Fruit fly (Drosophila melanogaster) whole organism, prepupa: ENCODE results near the gene Vha26.
A peak's percentile ranks its signal among the peaks of the same experiment; 100 is the strongest.

ENCODE experiments used
- Blimp-1 ChIP-seq: fragments of 200-800 bp; sonication (Bioruptor generic); optimal IDR thresholded peaks from 3 replicates; lab custom pipeline; 2017; ENCODE audit warnings: missing biosample characterization, missing genetic modification characterization, mild to moderate bottlenecking, moderate library complexity, missing genetic modification reagents
- CG11902 ChIP-seq: fragments of 200-800 bp; sonication (Bioruptor generic); optimal IDR thresholded peaks from 3 replicates; lab custom pipeline; 2016; ENCODE audit warnings: missing biosample characterization, missing genetic modification characterization
- CG15336 ChIP-seq: fragments of 200-800 bp; sonication (Bioruptor generic); IDR thresholded peaks from 2 replicates; pipeline ENCODE4 v1.3.6; 2022; ENCODE audit warnings: missing biosample characterization, missing genetic modification characterization
- CG1621 ChIP-seq: fragments of 200-800 bp; sonication (Bioruptor generic); optimal IDR thresholded peaks from 3 replicates; lab custom pipeline; 2018; ENCODE audit warnings: missing biosample characterization, mild to moderate bottlenecking, missing genetic modification characterization
- CG16779 ChIP-seq: fragments of 200-800 bp; sonication (Bioruptor generic); optimal IDR thresholded peaks from 3 replicates; lab custom pipeline; 2017; ENCODE audit warnings: missing biosample characterization, mild to moderate bottlenecking, missing genetic modification characterization
- CG3032 ChIP-seq: fragments of 200-800 bp; optimal IDR thresholded peaks from 2 replicates; lab custom pipeline; 2019; ENCODE audit warnings: missing biosample characterization, mild to moderate bottlenecking, missing genetic modification characterization, moderate library complexity
- CG31627 ChIP-seq: fragments of 200-800 bp; sonication (Bioruptor generic); optimal IDR thresholded peaks from 3 replicates; lab custom pipeline; 2016; ENCODE audit warnings: missing biosample characterization, missing genetic modification characterization
- CG32006 ChIP-seq: fragments of 200-800 bp; sonication (Bioruptor generic); optimal IDR thresholded peaks from 3 replicates; lab custom pipeline; 2017; ENCODE audit warnings: missing biosample characterization, mild to moderate bottlenecking, missing genetic modification characterization
- CG34406 ChIP-seq: fragments of 200-800 bp; sonication (Bioruptor generic); optimal IDR thresholded peaks from 3 replicates; lab custom pipeline; 2016; ENCODE audit warnings: missing biosample characterization, missing genetic modification characterization
- CG3919 ChIP-seq: fragments of 200-800 bp; sonication (Bioruptor generic); optimal IDR thresholded peaks from 3 replicates; lab custom pipeline; 2016; ENCODE audit warnings: missing biosample characterization, missing genetic modification characterization
- CG4318 ChIP-seq: fragments of 200-800 bp; sonication (Bioruptor generic); optimal IDR thresholded peaks from 3 replicates; lab custom pipeline; 2017; ENCODE audit warnings: missing biosample characterization, mild to moderate bottlenecking, missing genetic modification characterization
- CG6163 ChIP-seq: fragments of 200-800 bp; sonication (Bioruptor generic); IDR thresholded peaks from 3 replicates; pipeline ENCODE4 v1.3.6; 2022; ENCODE audit warnings: missing biosample characterization, missing genetic modification characterization
- CG6276 ChIP-seq: fragments of 200-800 bp; sonication (Bioruptor generic); optimal IDR thresholded peaks from 2 replicates; lab custom pipeline; 2017; ENCODE audit warnings: missing biosample characterization, mild to moderate bottlenecking, missing genetic modification characterization
- CG6792 ChIP-seq: fragments of 200-800 bp; sonication (Bioruptor generic); optimal IDR thresholded peaks from 3 replicates; lab custom pipeline; 2016; ENCODE audit warnings: missing biosample characterization, missing genetic modification characterization
- CG6854 ChIP-seq: fragments of 200-800 bp; sonication (Bioruptor generic); optimal IDR thresholded peaks from 2 replicates; lab custom pipeline; 2017; ENCODE audit warnings: missing biosample characterization, mild to moderate bottlenecking, missing genetic modification characterization
- CG7368 ChIP-seq: fragments of 200-800 bp; sonication (Bioruptor generic); optimal IDR thresholded peaks from 3 replicates; lab custom pipeline; 2016; ENCODE audit warnings: missing biosample characterization, missing genetic modification characterization
- CG8119 ChIP-seq: fragments of 200-800 bp; sonication (Bioruptor generic); IDR thresholded peaks from 3 replicates; pipeline ENCODE4 v1.3.6; 2022; ENCODE audit warnings: missing biosample characterization, missing genetic modification characterization
- CG8632 ChIP-seq: fragments of 200-800 bp; sonication (Bioruptor generic); optimal IDR thresholded peaks from 3 replicates; lab custom pipeline; 2016; ENCODE audit warnings: missing biosample characterization, missing genetic modification characterization
- Eip93F ChIP-seq: fragments of 200-800 bp; sonication (Bioruptor generic); optimal IDR thresholded peaks from 2 replicates; lab custom pipeline; 2016; ENCODE audit warnings: missing biosample characterization, mild to moderate bottlenecking, missing genetic modification characterization
- Ets21C ChIP-seq: fragments of 200-800 bp; sonication (Bioruptor generic); optimal IDR thresholded peaks from 3 replicates; lab custom pipeline; 2016; ENCODE audit warnings: missing biosample characterization, missing genetic modification characterization
- Ets96B ChIP-seq: fragments of 200-800 bp; optimal IDR thresholded peaks from 2 replicates; lab custom pipeline; 2019; ENCODE audit warnings: missing biosample characterization, mild to moderate bottlenecking, missing genetic modification characterization, moderate library complexity
- Gug ChIP-seq: fragments of 200-800 bp; sonication (Bioruptor generic); IDR thresholded peaks from 2 replicates; pipeline ENCODE4 v1.3.6; 2022; ENCODE audit warnings: missing biosample characterization, missing genetic modification characterization
- Hr38 ChIP-seq: sonication (Bioruptor generic); optimal IDR thresholded peaks from 2 replicates; lab custom pipeline; 2016; ENCODE audit warnings: missing biosample characterization, missing genetic modification characterization
- Hr39 ChIP-seq: fragments of 200-800 bp; sonication (Bioruptor generic); optimal IDR thresholded peaks from 2 replicates; lab custom pipeline; 2016; ENCODE audit warnings: missing biosample characterization, missing genetic modification characterization
- Lpt ChIP-seq: fragments of 200-800 bp; sonication (Bioruptor generic); optimal IDR thresholded peaks from 3 replicates; lab custom pipeline; 2016; ENCODE audit warnings: missing biosample characterization, missing genetic modification characterization
- OdsH ChIP-seq: fragments of 200-800 bp; sonication (Bioruptor generic); optimal IDR thresholded peaks from 3 replicates; lab custom pipeline; 2016; ENCODE audit warnings: missing biosample characterization, missing genetic modification characterization
- Smox ChIP-seq: fragments of 200-800 bp; sonication (Bioruptor generic); optimal IDR thresholded peaks from 3 replicates; lab custom pipeline; 2016; ENCODE audit warnings: missing biosample characterization, missing genetic modification characterization
- Sox102F ChIP-seq: fragments of 200-800 bp; sonication (Bioruptor generic); optimal IDR thresholded peaks from 2 replicates; lab custom pipeline; 2016; ENCODE audit warnings: missing biosample characterization, mild to moderate bottlenecking, missing genetic modification characterization
- Sox14 ChIP-seq: fragments of 200-800 bp; sonication (Bioruptor generic); optimal IDR thresholded peaks from 3 replicates; lab custom pipeline; 2016; ENCODE audit warnings: missing biosample characterization, missing genetic modification characterization
- Sox15 ChIP-seq: fragments of 200-800 bp; sonication (Bioruptor generic); optimal IDR thresholded peaks from 3 replicates; lab custom pipeline; 2016; ENCODE audit warnings: missing biosample characterization, missing genetic modification characterization
- achi ChIP-seq: fragments of 200-800 bp; sonication (Bioruptor generic); optimal IDR thresholded peaks from 3 replicates; lab custom pipeline; 2016; ENCODE audit warnings: missing biosample characterization, missing genetic modification characterization
- acj6 ChIP-seq: fragments of 200-800 bp; sonication (Bioruptor generic); optimal IDR thresholded peaks from 3 replicates; lab custom pipeline; 2016; ENCODE audit warnings: missing biosample characterization, missing genetic modification characterization
- cyc ChIP-seq: fragments of 200-800 bp; sonication (Bioruptor generic); optimal IDR thresholded peaks from 3 replicates; lab custom pipeline; 2016; ENCODE audit warnings: missing biosample characterization, missing genetic modification characterization
- dac ChIP-seq: fragments of 200-800 bp; sonication (Bioruptor generic); optimal IDR thresholded peaks from 2 replicates; lab custom pipeline; 2017; ENCODE audit warnings: missing biosample characterization, mild to moderate bottlenecking, missing genetic modification characterization
- dsx ChIP-seq: fragments of 200-800 bp; optimal IDR thresholded peaks from 3 replicates; lab custom pipeline; 2019; ENCODE audit warnings: missing biosample characterization, mild to moderate bottlenecking, missing genetic modification characterization, moderate library complexity; ENCODE audit not compliant: poor library complexity, severe bottlenecking
- eg ChIP-seq: fragments of 200-800 bp; sonication (Bioruptor generic); IDR thresholded peaks from 3 replicates; pipeline ENCODE4 v1.3.6; 2022; ENCODE audit warnings: missing biosample characterization, missing genetic modification characterization
- esn ChIP-seq: fragments of 200-800 bp; sonication (Bioruptor generic); optimal IDR thresholded peaks from 2 replicates; lab custom pipeline; 2016; ENCODE audit warnings: missing biosample characterization, mild to moderate bottlenecking, missing genetic modification characterization, moderate library complexity
- fkh ChIP-seq: fragments of 200-800 bp; sonication (Bioruptor generic); optimal IDR thresholded peaks from 3 replicates; lab custom pipeline; 2017; ENCODE audit warnings: missing biosample characterization, mild to moderate bottlenecking, missing genetic modification characterization, moderate library complexity
- lz ChIP-seq: fragments of 200-800 bp; sonication (Bioruptor generic); optimal IDR thresholded peaks from 3 replicates; lab custom pipeline; 2016; ENCODE audit warnings: missing biosample characterization, missing genetic modification characterization
- net ChIP-seq: fragments of 200-800 bp; sonication (Bioruptor generic); optimal IDR thresholded peaks from 3 replicates; lab custom pipeline; 2016; ENCODE audit warnings: missing biosample characterization, missing genetic modification characterization
- pdm3 ChIP-seq: fragments of 200-800 bp; sonication (Bioruptor generic); optimal IDR thresholded peaks from 3 replicates; lab custom pipeline; 2016; ENCODE audit warnings: missing biosample characterization, missing genetic modification characterization
- salr ChIP-seq, 2 experiments: fragments of 200-800 bp; sonication (Bioruptor generic); optimal IDR thresholded peaks; 3 replicates each; lab custom pipeline; 2016 to 2018; ENCODE audit warnings: missing biosample characterization in 2 of 2, missing genetic modification characterization in 2 of 2, mild to moderate bottlenecking in 1 of 2
- ss ChIP-seq, 2 experiments: fragments of 200-800 bp; sonication (Bioruptor generic); optimal IDR thresholded peaks; 2 replicates in 1 of 2; 3 replicates in 1 of 2; lab custom pipeline; 2017 to 2018; ENCODE audit warnings: mild to moderate bottlenecking in 2 of 2, missing biosample characterization in 2 of 2, missing genetic modification characterization in 2 of 2, moderate library complexity in 1 of 2
- svp ChIP-seq: fragments of 200-800 bp; sonication (Bioruptor generic); peaks from one replicate; lab custom pipeline; 2016; ENCODE audit warnings: missing biosample characterization, missing genetic modification characterization
- topi ChIP-seq: fragments of 200-800 bp; sonication (Bioruptor generic); optimal IDR thresholded peaks from 3 replicates; lab custom pipeline; 2016; ENCODE audit warnings: missing biosample characterization, missing genetic modification characterization
- vri ChIP-seq: fragments of 200-800 bp; sonication (Bioruptor generic); optimal IDR thresholded peaks from 3 replicates; lab custom pipeline; 2016; ENCODE audit warnings: missing biosample characterization, mild to moderate bottlenecking, missing genetic modification characterization

Gene Vha26

dm6 chr3R:5617923-5618623 lies 26.5 kb downstream of the Vha26 start (continued):
- TF ChIP-seq fkh (GFP tag; lab: Kevin White, UChicago) (no peak), CG6163 (peak; percentile 72), svp (GFP tag; lab: Kevin White, UChicago) (peak; percentile 66), CG8632 (GFP tag; lab: Kevin White, UChicago) (peak; percentile 23), CG1621 (tag; lab: Kevin White, UChicago) (peak; percentile 19), Hr38 (GFP tag; lab: Kevin White, UChicago) (no peak), pdm3 (GFP tag; lab: Kevin White, UChicago) (peak; percentile 51), CG6276 (GFP tag; lab: Kevin White, UChicago) (peak; percentile 34), CG34406 (GFP tag; lab: Kevin White, UChicago) (peak; percentile 18), Sox102F (no peak), achi (GFP tag; lab: Kevin White, UChicago) (peak; percentile 18), esn (peak; percentile 47), CG11902 (GFP tag; lab: Kevin White, UChicago) (peak; percentile 34), Sox14 (GFP tag; lab: Kevin White, UChicago) (peak; percentile 74)

- TF ChIP-seq CG6163 = peak; percentile 76
- TF ChIP-seq Smox (GFP tag; lab: Kevin White, UChicago) = peak; percentile 66
- peak; percentile 61 for TF ChIP-seq Sox102F
- TF ChIP-seq Lpt (GFP tag; lab: Kevin White, UChicago) = peak; percentile 17
- TF ChIP-seq fkh (GFP tag; lab: Kevin White, UChicago) = peak; percentile 81
- peak; percentile 65 for TF ChIP-seq CG8632 (GFP tag; lab: Kevin White, UChicago)
- TF ChIP-seq CG8119 (GFP tag; lab: Robert Waterston, UW) = peak; percentile 60; the same call in 1 of the 3 replicates
- TF ChIP-seq CG7368 = peak; percentile 36
- TF ChIP-seq CG6792 = peak; percentile 55
- peak; percentile 54 for TF ChIP-seq Sox15
- TF ChIP-seq CG4318 (GFP tag; lab: Kevin White, UChicago) = peak; percentile 73
- peak; percentile 55 for TF ChIP-seq dac (GFP tag; lab: Kevin White, UChicago)
- TF ChIP-seq cyc (GFP tag; lab: Kevin White, UChicago) = peak; percentile 70
- TF ChIP-seq Ets21C (GFP tag; lab: Kevin White, UChicago) = peak; percentile 19
- no peak for TF ChIP-seq vri (GFP tag; lab: Kevin White, UChicago)
- no peak for TF ChIP-seq CG15336 (GFP tag; lab: Robert Waterston, UW)
- peak; percentile 18 to 78 for TF ChIP-seq salr (GFP tag; optimal IDR thresholded peaks at IDR 0.05; lab: Kevin White, UChicago)
- peak; percentile 14 for TF ChIP-seq CG1621 (tag; lab: Kevin White, UChicago)
- no peak for TF ChIP-seq dsx (GFP tag; lab: Kevin White, UChicago)
- TF ChIP-seq Hr38 (GFP tag; lab: Kevin White, UChicago) = no peak
- TF ChIP-seq lz (GFP tag; lab: Kevin White, UChicago) = peak; percentile 51
- TF ChIP-seq eg = peak; percentile 65
- peak; percentile 90 for TF ChIP-seq svp (GFP tag; lab: Kevin White, UChicago)
- peak in 1 of 2 experiments; percentile 51 for TF ChIP-seq ss (GFP tag; optimal IDR thresholded peaks at IDR 0.05; lab: Kevin White, UChicago)
- TF ChIP-seq Gug (GFP tag; lab: Robert Waterston, UW) = peak; percentile 51
- TF ChIP-seq Ets96B = peak; percentile 55
- TF ChIP-seq CG3032 (tag; lab: Kevin White, UChicago) = peak; percentile 23
- peak; percentile 75 for TF ChIP-seq CG3919 (GFP tag; lab: Kevin White, UChicago)
- TF ChIP-seq esn = peak; percentile 82
- TF ChIP-seq Sox14 (GFP tag; lab: Kevin White, UChicago) = peak; percentile 57
- peak; percentile 58 for TF ChIP-seq OdsH (GFP tag; lab: Kevin White, UChicago)
- TF ChIP-seq acj6 (GFP tag; lab: Kevin White, UChicago) = peak; percentile 67
- no peak for TF ChIP-seq Eip93F (GFP tag; lab: Kevin White, UChicago)
- peak; percentile 5 for TF ChIP-seq Blimp-1 (GFP tag; lab: Kevin White, UChicago)
- peak; percentile 73 for TF ChIP-seq net
- TF ChIP-seq CG6854 = no peak
- TF ChIP-seq Hr39 (GFP tag; lab: Kevin White, UChicago) = peak; percentile 61
- peak; percentile 65 for TF ChIP-seq CG31627 (GFP tag; lab: Kevin White, UChicago)
- TF ChIP-seq CG32006 (GFP tag; lab: Kevin White, UChicago) = peak; percentile 86
- peak; percentile 71 for TF ChIP-seq topi (GFP tag; lab: Kevin White, UChicago)
- TF ChIP-seq CG16779 (tag; lab: Kevin White, UChicago) = peak; percentile 16
These were observed 28.9 kb downstream of the Vha26 start for dm6 chr3R:5620387-5620956.
